Fruit fly (Drosophila melanogaster): ENCODE results near the gene GluRS-m.

DNA sequence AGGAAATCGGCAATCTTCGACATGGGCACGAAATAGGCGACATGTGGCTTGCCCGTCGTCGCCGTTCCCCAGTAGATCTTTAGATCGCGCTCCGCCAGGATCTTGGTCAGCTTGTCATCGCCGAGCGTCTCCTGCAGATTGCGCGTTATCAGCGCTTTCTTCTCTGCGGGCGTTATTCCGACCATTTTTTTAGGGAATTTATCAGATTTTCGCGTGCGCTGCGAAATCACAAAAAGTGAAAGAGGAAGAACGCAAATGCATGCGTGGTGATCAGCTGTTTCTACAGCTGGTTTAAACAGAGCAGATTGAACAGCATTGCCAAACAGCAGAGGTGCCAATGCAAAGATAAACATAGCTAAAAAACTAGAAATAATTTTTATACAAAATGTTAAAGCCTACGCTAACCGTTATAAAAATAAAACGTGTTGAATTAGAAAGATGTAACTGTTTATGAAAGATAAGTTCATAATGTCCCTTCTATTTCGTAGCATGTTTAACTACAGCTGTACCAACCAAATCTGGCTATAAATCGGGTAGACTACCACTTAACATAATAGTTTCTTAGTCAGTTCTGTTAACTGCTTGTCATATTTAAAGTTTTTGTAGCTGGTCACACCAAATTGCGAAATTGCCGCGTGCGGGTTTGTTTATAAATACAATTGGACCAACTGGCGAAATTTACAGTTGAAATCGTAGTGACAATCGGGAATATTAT, 2.2 kb upstream of the GluRS-m start, which contains the start of the genes TyrRS and CG33158:
- TF ChIP-seq psq (optimal IDR thresholded peaks at IDR 0.05) (no peak), EcR (GFP tag; optimal IDR thresholded peaks at IDR 0.05) (no peak), pan (optimal IDR thresholded peaks at IDR 0.05) (no peak), Dll (optimal IDR thresholded peaks at IDR 0.05) (no peak)

Measured in whole organism.